Worm (Caenorhabditis elegans) whole organism, late embryonic: ENCODE data around the gene npr-17.

ENCODE experiments used
- C08G9.2 ChIP-seq: sonication (generic microtip); optimal IDR thresholded peaks from 2 replicates; lab custom pipeline; 2016; ENCODE audit warnings: mild to moderate bottlenecking, missing genetic modification characterization, moderate library complexity, missing compliant biosample characterization
- K09A11.1 ChIP-seq: sonication (generic microtip); optimal IDR thresholded peaks from 2 replicates; lab custom pipeline; 2017; ENCODE audit warnings: antibody characterized with exemption, mild to moderate bottlenecking, missing genetic modification characterization, missing compliant biosample characterization; ENCODE audit not compliant: insufficient read depth
- T23F11.4 ChIP-seq: fragments of 200-800 bp; sonication (Bioruptor generic); optimal IDR thresholded peaks from 2 replicates; lab custom pipeline; 2018; ENCODE audit warnings: mild to moderate bottlenecking, missing genetic modification characterization, missing compliant biosample characterization
- Y22D7AL.16 ChIP-seq: sonication (generic microtip); optimal IDR thresholded peaks from 2 replicates; lab custom pipeline; 2016; ENCODE audit warnings: missing genetic modification characterization, missing compliant biosample characterization
- ahr-1 ChIP-seq: sonication (generic microtip); optimal IDR thresholded peaks from 2 replicates; lab custom pipeline; 2016; ENCODE audit warnings: missing genetic modification characterization, missing compliant biosample characterization
- ama-1 ChIP-seq: fragments of 150-350 bp; optimal IDR thresholded peaks from 2 replicates; lab custom pipeline; 2014
- ceh-14 ChIP-seq: sonication (generic microtip); optimal IDR thresholded peaks from 2 replicates; lab custom pipeline; 2016; ENCODE audit warnings: missing genotype, missing genetic modification characterization, missing compliant biosample characterization
- ceh-18 ChIP-seq: sonication (generic microtip); optimal IDR thresholded peaks from 2 replicates; lab custom pipeline; 2016; ENCODE audit warnings: missing genetic modification characterization, missing compliant biosample characterization
- ceh-19 ChIP-seq: fragments of 200-800 bp; sonication (Bioruptor generic); optimal IDR thresholded peaks from 2 replicates; lab custom pipeline; 2018; ENCODE audit warnings: mild to moderate bottlenecking, missing genetic modification characterization, missing compliant biosample characterization
- ceh-22 ChIP-seq: sonication (generic microtip); optimal IDR thresholded peaks from 2 replicates; lab custom pipeline; 2017; ENCODE audit warnings: missing biosample characterization, missing genetic modification characterization
- ceh-30 ChIP-seq: fragments of 150-350 bp; optimal IDR thresholded peaks from 2 replicates; lab custom pipeline; 2014; ENCODE audit warnings: missing biosample characterization, missing genetic modification characterization
- ceh-48 ChIP-seq: sonication (generic microtip); optimal IDR thresholded peaks from 2 replicates; lab custom pipeline; 2016; ENCODE audit warnings: missing genetic modification characterization, inconsistent platforms, missing compliant biosample characterization
- ceh-9 ChIP-seq: sonication (generic microtip); optimal IDR thresholded peaks from 2 replicates; lab custom pipeline; 2016; ENCODE audit warnings: mild to moderate bottlenecking, missing genetic modification characterization, inconsistent platforms, missing compliant biosample characterization
- che-1 ChIP-seq: sonication (generic microtip); optimal IDR thresholded peaks from 2 replicates; lab custom pipeline; 2016; ENCODE audit warnings: mild to moderate bottlenecking, missing genetic modification characterization, missing compliant biosample characterization
- dve-1 ChIP-seq: sonication (generic microtip); optimal IDR thresholded peaks from 2 replicates; lab custom pipeline; 2017; ENCODE audit warnings: antibody characterized with exemption, mild to moderate bottlenecking, missing genetic modification characterization, missing compliant biosample characterization
- elt-2 ChIP-seq: sonication (generic microtip); optimal IDR thresholded peaks from 2 replicates; lab custom pipeline; 2016; ENCODE audit warnings: missing genetic modification reagents, missing genetic modification characterization, missing compliant biosample characterization
- elt-4 ChIP-seq: sonication (generic microtip); optimal IDR thresholded peaks from 2 replicates; lab custom pipeline; 2016; ENCODE audit warnings: missing genetic modification characterization, missing compliant biosample characterization
- ets-4 ChIP-seq: sonication (generic microtip); optimal IDR thresholded peaks from 2 replicates; lab custom pipeline; 2016; ENCODE audit warnings: missing genetic modification characterization, missing compliant biosample characterization
- eyg-1 ChIP-seq: sonication (generic microtip); optimal IDR thresholded peaks from 2 replicates; lab custom pipeline; 2016; ENCODE audit warnings: missing genotype, missing genetic modification characterization, missing compliant biosample characterization
- fkh-10 ChIP-seq: fragments of 150-350 bp; optimal IDR thresholded peaks from 2 replicates; lab custom pipeline; 2014; ENCODE audit warnings: missing biosample characterization, missing genetic modification reagents, missing genetic modification characterization
- fkh-6 ChIP-seq: sonication (generic microtip); optimal IDR thresholded peaks from 2 replicates; lab custom pipeline; 2016; ENCODE audit warnings: missing genetic modification characterization, missing compliant biosample characterization
- hlh-15 ChIP-seq: sonication (generic microtip); optimal IDR thresholded peaks from 2 replicates; lab custom pipeline; 2016; ENCODE audit warnings: missing genetic modification characterization, missing compliant biosample characterization
- hlh-30 ChIP-seq: sonication (generic microtip); optimal IDR thresholded peaks from 2 replicates; lab custom pipeline; 2017; ENCODE audit warnings: antibody characterized with exemption, missing genetic modification characterization, missing compliant biosample characterization; ENCODE audit not compliant: insufficient read depth
- hlh-6 ChIP-seq: sonication (generic microtip); optimal IDR thresholded peaks from 2 replicates; lab custom pipeline; 2016; ENCODE audit warnings: missing genotype, missing genetic modification characterization, missing compliant biosample characterization
- hlh-8 ChIP-seq: sonication (generic microtip); optimal IDR thresholded peaks from 2 replicates; lab custom pipeline; 2016; ENCODE audit warnings: missing genotype, missing genetic modification characterization, missing compliant biosample characterization
- lim-6 ChIP-seq: sonication (generic microtip); optimal IDR thresholded peaks from 2 replicates; lab custom pipeline; 2016; ENCODE audit warnings: missing genetic modification characterization, missing compliant biosample characterization
- lin-11 ChIP-seq: fragments of 200-800 bp; sonication (Bioruptor generic); optimal IDR thresholded peaks from 2 replicates; lab custom pipeline; 2018; ENCODE audit warnings: mild to moderate bottlenecking, missing genetic modification characterization, missing compliant biosample characterization
- madf-2 ChIP-seq: sonication (generic microtip); optimal IDR thresholded peaks from 2 replicates; lab custom pipeline; 2017; ENCODE audit warnings: missing genetic modification characterization, missing compliant biosample characterization
- nhr-232 ChIP-seq: sonication (generic microtip); optimal IDR thresholded peaks from 2 replicates; lab custom pipeline; 2016; ENCODE audit warnings: missing genetic modification characterization, missing compliant biosample characterization
- npax-4 ChIP-seq: sonication (generic microtip); optimal IDR thresholded peaks from 2 replicates; lab custom pipeline; 2016; ENCODE audit warnings: missing genetic modification characterization, missing compliant biosample characterization
- odd-2 ChIP-seq: sonication (generic microtip); optimal IDR thresholded peaks from 2 replicates; lab custom pipeline; 2017; ENCODE audit warnings: antibody characterized with exemption, mild to moderate bottlenecking, missing genetic modification characterization, missing compliant biosample characterization
- pag-3 ChIP-seq: sonication (generic microtip); optimal IDR thresholded peaks from 2 replicates; lab custom pipeline; 2016; ENCODE audit warnings: missing compliant biosample characterization, missing genetic modification characterization, borderline replicate concordance
- pat-9 ChIP-seq: fragments of 200-800 bp; sonication (Bioruptor generic); optimal IDR thresholded peaks from 2 replicates; lab custom pipeline; 2018; ENCODE audit warnings: mild to moderate bottlenecking, missing genetic modification characterization, moderate library complexity, missing compliant biosample characterization
- pha-2 ChIP-seq: sonication (generic microtip); optimal IDR thresholded peaks from 2 replicates; lab custom pipeline; 2017; ENCODE audit warnings: mild to moderate bottlenecking, missing genetic modification characterization, missing compliant biosample characterization
- pha-4 ChIP-seq: fragments of 150-350 bp; optimal IDR thresholded peaks from 2 replicates; lab custom pipeline; 2018; ENCODE audit warnings: missing biosample characterization, missing genetic modification reagents, missing genetic modification characterization
- pqm-1 ChIP-seq: sonication (generic microtip); optimal IDR thresholded peaks from 2 replicates; lab custom pipeline; 2016; ENCODE audit warnings: missing genetic modification characterization, missing compliant biosample characterization
- ref-2 ChIP-seq: sonication (generic microtip); optimal IDR thresholded peaks from 2 replicates; lab custom pipeline; 2016; ENCODE audit warnings: missing genetic modification characterization, missing compliant biosample characterization
- sdc-2 ChIP-seq: sonication (generic microtip); optimal IDR thresholded peaks from 2 replicates; lab custom pipeline; 2016; ENCODE audit warnings: missing genotype, missing genetic modification characterization, missing compliant biosample characterization
- sox-4 ChIP-seq: sonication (generic microtip); optimal IDR thresholded peaks from 2 replicates; lab custom pipeline; 2017; ENCODE audit warnings: mild to moderate bottlenecking, missing genetic modification characterization, inconsistent platforms, missing compliant biosample characterization
- syd-9 ChIP-seq: sonication (generic microtip); optimal IDR thresholded peaks from 2 replicates; lab custom pipeline; 2016; ENCODE audit warnings: mild to moderate bottlenecking, missing genetic modification characterization, moderate library complexity, missing compliant biosample characterization
- tbx-2 ChIP-seq: sonication (generic microtip); optimal IDR thresholded peaks from 2 replicates; lab custom pipeline; 2016; ENCODE audit warnings: missing genetic modification characterization, missing compliant biosample characterization
- tbx-7 ChIP-seq: sonication (generic microtip); optimal IDR thresholded peaks from 2 replicates; lab custom pipeline; 2016; ENCODE audit warnings: missing genotype, missing genetic modification characterization, missing compliant biosample characterization
- ttx-3 ChIP-seq: sonication (generic microtip); optimal IDR thresholded peaks from 2 replicates; lab custom pipeline; 2016; ENCODE audit warnings: missing genetic modification reagents, missing genetic modification characterization, missing compliant biosample characterization
- unc-3 ChIP-seq, 2 experiments: fragments of 200-800 bp in 1 of 2; sonication (Bioruptor generic) in 1 of 2; sonication (generic microtip) in 1 of 2; conservative IDR thresholded peaks in 1 of 2; optimal IDR thresholded peaks in 1 of 2; 2 replicates each; pipeline versions ENCODE4 v1.3.6 to Lab custom; 2016 to 2022; ENCODE audit warnings: missing compliant biosample characterization in 2 of 2, missing genetic modification characterization in 2 of 2, missing genetic modification reagents in 1 of 2
- unc-42 ChIP-seq: sonication (generic microtip); optimal IDR thresholded peaks from 2 replicates; lab custom pipeline; 2016; ENCODE audit warnings: missing genotype, missing genetic modification characterization, missing compliant biosample characterization
- unc-55 ChIP-seq: sonication (generic microtip); optimal IDR thresholded peaks from 2 replicates; lab custom pipeline; 2017; ENCODE audit warnings: missing biosample characterization, missing genetic modification reagents, missing genetic modification characterization
- unc-86 ChIP-seq: sonication (generic microtip); optimal IDR thresholded peaks from 2 replicates; lab custom pipeline; 2016; ENCODE audit warnings: missing genetic modification characterization, missing compliant biosample characterization
- zip-5 ChIP-seq: sonication (generic microtip); optimal IDR thresholded peaks from 2 replicates; lab custom pipeline; 2016; ENCODE audit warnings: missing genetic modification characterization, missing compliant biosample characterization
- ztf-16 ChIP-seq: sonication (generic microtip); optimal IDR thresholded peaks from 2 replicates; lab custom pipeline; 2017; ENCODE audit warnings: missing genetic modification characterization, missing compliant biosample characterization

npr-17 gene

DNA sequence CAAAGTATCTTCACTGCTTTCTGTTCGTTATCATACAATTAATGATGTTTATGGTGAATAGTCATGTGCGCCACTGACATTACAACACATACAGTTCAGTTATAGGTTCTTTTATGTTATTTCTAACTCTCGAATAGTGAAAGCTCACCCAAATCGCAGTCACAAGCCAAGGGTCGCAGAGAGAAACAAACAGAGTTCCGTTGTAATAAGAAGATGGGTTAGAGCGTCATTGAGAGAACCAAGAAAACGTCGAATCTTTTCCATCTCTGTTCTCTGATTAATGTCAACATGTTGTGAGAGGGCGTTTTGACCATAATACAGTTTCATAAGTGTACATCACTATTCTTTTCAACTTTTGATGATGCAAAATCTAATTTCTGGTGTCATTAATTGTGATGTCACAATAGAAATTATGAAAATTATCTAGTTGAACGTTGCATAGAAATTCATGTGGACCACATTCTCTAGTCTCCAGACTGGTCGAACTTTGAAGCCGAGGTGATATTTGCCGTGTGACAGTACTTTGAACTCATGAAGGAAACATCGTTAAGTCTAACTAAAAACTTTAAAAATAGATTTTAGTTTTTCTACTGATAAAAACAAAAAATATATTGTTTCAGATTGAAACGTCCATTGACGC lies 22.2 kb downstream of the npr-17 start:
- TF ChIP-seq ttx-3 (no peak), tbx-7 (tag; lab: Kevin White, UChicago) (no peak), zip-5 (tag; lab: Kevin White, UChicago) (no peak), sdc-2 (tag; lab: Kevin White, UChicago) (no peak), ceh-14 (no peak), ref-2 (no peak), eyg-1 (tag; lab: Kevin White, UChicago) (no peak)

- TF ChIP-seq dve-1 (tag; lab: Kevin White, UChicago) (peak; percentile 11), K09A11.1 (tag; lab: Kevin White, UChicago) (no peak), ceh-19 (no peak), sox-4 (tag; lab: Kevin White, UChicago) (no peak), nhr-232 (no peak), hlh-30 (peak; percentile 37), unc-86 (tag; lab: Kevin White, UChicago) (peak; percentile 6), pat-9 (peak; percentile 29), pha-2 (tag; lab: Kevin White, UChicago) (no peak), ahr-1 (no peak), pag-3 (no peak), ceh-14 (no peak), ref-2 (no peak), ceh-22 (tag; lab: Kevin White, UChicago) (no peak), syd-9 (no peak), madf-2 (tag; lab: Kevin White, UChicago) (no peak), Y22D7AL.16 (tag; lab: Kevin White, UChicago) (no peak), pqm-1 (tag; lab: Kevin White, UChicago) (no peak), C08G9.2 (tag; lab: Kevin White, UChicago) (no peak), npax-4 (tag; lab: Kevin White, UChicago) (no peak), ttx-3 (no peak), tbx-7 (tag; lab: Kevin White, UChicago) (no peak), ceh-9 (tag; lab: Kevin White, UChicago) (no peak), ceh-48 (no peak), fkh-6 (tag; lab: Kevin White, UChicago) (no peak), lin-11 (tag; lab: Kevin White, UChicago) (no peak), ets-4 (tag; lab: Kevin White, UChicago) (no peak), ama-1 (lab: Kevin White, UChicago) (no peak), T23F11.4 (GFP tag; lab: Kevin White, UChicago) (no peak), elt-4 (tag; lab: Kevin White, UChicago) (no peak), ztf-16 (tag; lab: Kevin White, UChicago) (no peak), tbx-2 (tag; lab: Kevin White, UChicago) (peak; percentile 41), pha-4 (tag; lab: Kevin White, UChicago) (no peak), eyg-1 (tag; lab: Kevin White, UChicago) (no peak), che-1 (tag; lab: Kevin White, UChicago) (no peak), unc-55 (GFP tag; lab: Kevin White, UChicago) (peak; percentile 3), ceh-18 (tag; lab: Kevin White, UChicago) (peak; percentile 25), lim-6 (tag; lab: Kevin White, UChicago) (no peak), hlh-15 (tag; lab: Kevin White, UChicago) (no peak), unc-42 (tag; lab: Kevin White, UChicago) (peak; percentile 62), unc-3 (GFP tag; conservative IDR thresholded peaks at IDR 0.05; lab: Robert Waterston, UW) (no peak), unc-3 (tag; optimal IDR thresholded peaks at IDR 0.05; lab: Kevin White, UChicago) (no peak), hlh-6 (no peak), hlh-8 (no peak), odd-2 (tag; lab: Kevin White, UChicago) (no peak), ceh-30 (tag; lab: Kevin White, UChicago) (no peak), elt-2 (peak; percentile 25), fkh-10 (no peak)
These were observed 23.0 kb downstream of the npr-17 start, which contains the start of the genes eef-1B.1 and aco-2 for ce11 chrIII:7973201-7973767. Gene eef-1B.1, minus strand, starts transcription at chrIII:7973386. Gene aco-2, plus strand, starts transcription at chrIII:7973717.
